Fruit fly (Drosophila melanogaster) whole organism, wandering third instar larva: ENCODE data around the gene CG14891.

ENCODE experiments used
- Myc ChIP-seq: fragments of >200 bp; optimal IDR thresholded peaks from 2 replicates; lab custom pipeline; 2017
- N ChIP-seq: fragments of >200 bp; optimal IDR thresholded peaks from 2 replicates; lab custom pipeline; 2018; ENCODE audit warnings: missing biosample characterization, missing external identifiers, missing genetic modification characterization
- br ChIP-seq: fragments of 200-800 bp; sonication (Bioruptor generic); optimal IDR thresholded peaks from 2 replicates; lab custom pipeline; 2016; ENCODE audit warnings: missing biosample characterization, missing genetic modification characterization
- lola ChIP-seq: fragments of >200 bp; optimal IDR thresholded peaks from 2 replicates; lab custom pipeline; 2017; ENCODE audit warnings: missing biosample characterization, missing genetic modification characterization
- rgr ChIP-seq: fragments of 200-800 bp; sonication (Bioruptor generic); optimal IDR thresholded peaks from 3 replicates; lab custom pipeline; 2016; ENCODE audit warnings: missing biosample characterization, mild to moderate bottlenecking, missing genetic modification characterization

DNA sequence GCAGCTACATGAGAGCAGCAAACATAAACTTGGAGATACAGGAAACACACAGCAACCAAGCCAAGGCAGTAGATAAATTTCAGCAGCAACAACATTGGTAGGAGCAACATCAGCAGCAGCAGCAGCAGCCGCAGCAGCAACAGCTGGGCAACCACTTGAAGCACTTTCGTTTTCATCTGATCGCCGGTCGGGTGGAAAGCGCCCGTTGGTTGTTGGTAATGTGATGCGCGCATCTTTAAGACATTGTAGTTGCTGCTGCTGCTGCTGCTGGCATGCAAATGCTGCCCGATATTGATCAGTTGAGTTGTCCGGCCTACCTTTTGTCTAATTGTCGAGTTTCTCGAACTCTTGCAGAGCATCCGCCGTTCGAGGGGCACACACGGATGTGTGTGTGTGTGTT is 20.1 kb downstream of the CG14891 start:
- no peak for TF ChIP-seq N (GFP tag; lab: Kevin White, UChicago)
- no peak for TF ChIP-seq rgr (GFP tag; lab: Kevin White, UChicago)
- no peak for TF ChIP-seq Myc (lab: Kevin White, UChicago)
- no peak for TF ChIP-seq br (GFP tag; lab: Kevin White, UChicago)
- no peak for TF ChIP-seq lola (GFP tag; lab: Kevin White, UChicago)
